Comparison of ENCODE assay signal across 2 fruit fly cellular contexts in genomic region chr2L:633192-633591, dm6.
TF ChIP-seq lines count a peak whose summit lies in the region.

No protein-coding gene starts in this region.

TF ChIP-seq in whole organism, prepupa, 60 proteins besides CTCF, POLR2A, EP300 and RAD21 (continues in another document):
- TF ChIP-seq esn (GFP tag; optimal IDR thresholded peaks at IDR 0.05; lab: Kevin White, UChicago) (peak; percentile 55), fkh (GFP tag; optimal IDR thresholded peaks at IDR 0.05; lab: Kevin White, UChicago) (no peak), CG32006 (GFP tag; optimal IDR thresholded peaks at IDR 0.05; lab: Kevin White, UChicago) (no peak), salr (GFP tag; optimal IDR thresholded peaks at IDR 0.05; lab: Kevin White, UChicago) (no peak), CG1621 (tag; optimal IDR thresholded peaks at IDR 0.05; lab: Kevin White, UChicago) (no peak), acj6 (GFP tag; optimal IDR thresholded peaks at IDR 0.05; lab: Kevin White, UChicago) (no peak), achi (GFP tag; optimal IDR thresholded peaks at IDR 0.05; lab: Kevin White, UChicago) (no peak), lz (GFP tag; optimal IDR thresholded peaks at IDR 0.05; lab: Kevin White, UChicago) (peak; percentile 25), pdm3 (GFP tag; optimal IDR thresholded peaks at IDR 0.05; lab: Kevin White, UChicago) (no peak), fd85E (GFP tag; optimal IDR thresholded peaks at IDR 0.05; lab: Kevin White, UChicago) (no peak), fd59A (GFP tag; optimal IDR thresholded peaks at IDR 0.05; lab: Kevin White, UChicago) (no peak), Sox15 (GFP tag; optimal IDR thresholded peaks at IDR 0.05; lab: Kevin White, UChicago) (no peak), CG11902 (GFP tag; optimal IDR thresholded peaks at IDR 0.05; lab: Kevin White, UChicago) (no peak), Blimp-1 (GFP tag; optimal IDR thresholded peaks at IDR 0.05; lab: Kevin White, UChicago) (no peak), CG7368 (GFP tag; optimal IDR thresholded peaks at IDR 0.05; lab: Kevin White, UChicago) (no peak), Smox (GFP tag; optimal IDR thresholded peaks at IDR 0.05; lab: Kevin White, UChicago) (peak; percentile 4), CG11762 (GFP tag; optimal IDR thresholded peaks at IDR 0.05; lab: Kevin White, UChicago; ENCODE audit: insufficient read depth) (no peak), CG11294 (GFP tag; IDR thresholded peaks at IDR 0.05; lab: Robert Waterston, UW) (no peak), Ets21C (GFP tag; optimal IDR thresholded peaks at IDR 0.05; lab: Kevin White, UChicago) (no peak), Sox102F (GFP tag; optimal IDR thresholded peaks at IDR 0.05; lab: Kevin White, UChicago) (peak; percentile 60), Eip75B (GFP tag; optimal IDR thresholded peaks at IDR 0.05; lab: Kevin White, UChicago) (no peak), Gug (GFP tag; IDR thresholded peaks at IDR 0.05; lab: Robert Waterston, UW) (no peak), eg (GFP tag; IDR thresholded peaks at IDR 0.05; lab: Robert Waterston, UW) (no peak), OdsH (GFP tag; optimal IDR thresholded peaks at IDR 0.05; lab: Kevin White, UChicago) (no peak), CG8632 (GFP tag; optimal IDR thresholded peaks at IDR 0.05; lab: Kevin White, UChicago) (no peak), CG3032 (tag; optimal IDR thresholded peaks at IDR 0.05; lab: Kevin White, UChicago) (no peak), CG16779 (tag; optimal IDR thresholded peaks at IDR 0.05; lab: Kevin White, UChicago) (no peak), Ets96B (tag; optimal IDR thresholded peaks at IDR 0.05; lab: Kevin White, UChicago) (no peak), Hr39 (GFP tag; optimal IDR thresholded peaks at IDR 0.05; lab: Kevin White, UChicago) (peak; percentile 20), Lpt (GFP tag; optimal IDR thresholded peaks at IDR 0.05; lab: Kevin White, UChicago) (no peak), net (GFP tag; optimal IDR thresholded peaks at IDR 0.05; lab: Kevin White, UChicago) (no peak), CG31627 (GFP tag; optimal IDR thresholded peaks at IDR 0.05; lab: Kevin White, UChicago) (peak; percentile 28), Hr4 (GFP tag; optimal IDR thresholded peaks at IDR 0.05; lab: Kevin White, UChicago) (no peak), topi (GFP tag; optimal IDR thresholded peaks at IDR 0.05; lab: Kevin White, UChicago) (peak; percentile 46), CG3919 (GFP tag; optimal IDR thresholded peaks at IDR 0.05; lab: Kevin White, UChicago) (no peak), ss (GFP tag; optimal IDR thresholded peaks at IDR 0.05; lab: Kevin White, UChicago) (no peak), CG6163 (GFP tag; IDR thresholded peaks at IDR 0.05; lab: Robert Waterston, UW) (no peak), CG10631 (GFP tag; optimal IDR thresholded peaks at IDR 0.05; lab: Kevin White, UChicago) (no peak), CG8119 (GFP tag; IDR thresholded peaks at IDR 0.05; lab: Robert Waterston, UW) (no peak), CG9139 (GFP tag; optimal IDR thresholded peaks at IDR 0.05; lab: Kevin White, UChicago) (no peak), CG8319 (GFP tag; optimal IDR thresholded peaks at IDR 0.05; lab: Kevin White, UChicago) (no peak), Sox14 (GFP tag; optimal IDR thresholded peaks at IDR 0.05; lab: Kevin White, UChicago) (no peak), CG4318 (GFP tag; optimal IDR thresholded peaks at IDR 0.05; lab: Kevin White, UChicago) (no peak), dsx (GFP tag; optimal IDR thresholded peaks at IDR 0.05; lab: Kevin White, UChicago; ENCODE audit: poor library complexity, severe bottlenecking) (no peak), Eip93F (GFP tag; optimal IDR thresholded peaks at IDR 0.05; lab: Kevin White, UChicago) (no peak), svp (GFP tag; lab: Kevin White, UChicago) (peak; percentile 68), CG6276 (GFP tag; optimal IDR thresholded peaks at IDR 0.05; lab: Kevin White, UChicago) (no peak), CG15336 (GFP tag; IDR thresholded peaks at IDR 0.05; lab: Robert Waterston, UW) (no peak), spab (GFP tag; optimal IDR thresholded peaks at IDR 0.05; lab: Kevin White, UChicago) (no peak)

TF ChIP-seq in whole organism, wandering third instar larva, 38 proteins besides CTCF, POLR2A, EP300 and RAD21:
- no peak for TF ChIP-seq Myc (optimal IDR thresholded peaks at IDR 0.05; lab: Kevin White, UChicago)
- TF ChIP-seq Mio (GFP tag; optimal IDR thresholded peaks at IDR 0.05; lab: Kevin White, UChicago): no peak
- peak in 1 of 2 experiments; percentile 33 for TF ChIP-seq foxo (GFP tag; optimal IDR thresholded peaks at IDR 0.05; lab: Kevin White, UChicago)
- TF ChIP-seq rgr (GFP tag; optimal IDR thresholded peaks at IDR 0.05; lab: Kevin White, UChicago): peak; percentile 21
- peak; percentile 5 for TF ChIP-seq fru (GFP tag; optimal IDR thresholded peaks at IDR 0.05; lab: Kevin White, UChicago)
- TF ChIP-seq usp (GFP tag; optimal IDR thresholded peaks at IDR 0.05; lab: Kevin White, UChicago): no peak
- TF ChIP-seq GATAd (GFP tag; optimal IDR thresholded peaks at IDR 0.05; lab: Kevin White, UChicago): no peak
- TF ChIP-seq br (GFP tag; optimal IDR thresholded peaks at IDR 0.05; lab: Kevin White, UChicago): peak; percentile 48
- TF ChIP-seq ey (GFP tag; optimal IDR thresholded peaks at IDR 0.05; lab: Kevin White, UChicago): peak; percentile 5
- TF ChIP-seq Sp1 (GFP tag; optimal IDR thresholded peaks at IDR 0.05; lab: Kevin White, UChicago): peak; percentile 21
- no peak for TF ChIP-seq CG9705 (GFP tag; optimal IDR thresholded peaks at IDR 0.05; lab: Kevin White, UChicago)
- TF ChIP-seq h (GFP tag; optimal IDR thresholded peaks at IDR 0.05; lab: Kevin White, UChicago): no peak
- peak; percentile 18 for TF ChIP-seq HLH106 (tag; optimal IDR thresholded peaks at IDR 0.05; lab: Kevin White, UChicago)
